Worm (Caenorhabditis elegans) whole organism, young adult: Measurements from ENCODE around the gene H38K22.6.

Source experiments
- F23B12.7 ChIP-seq: sonication (generic microtip); optimal IDR thresholded peaks from 2 replicates; lab custom pipeline; 2017; ENCODE audit warnings: missing genetic modification characterization, mild to moderate bottlenecking, missing compliant biosample characterization, antibody characterized with exemption, moderate library complexity; ENCODE audit not compliant: insufficient read depth
- F52B5.7 ChIP-seq: sonication (generic microtip); optimal IDR thresholded peaks from 2 replicates; lab custom pipeline; 2016; ENCODE audit warnings: mild to moderate bottlenecking, missing genetic modification characterization, missing compliant biosample characterization
- F55B11.4 ChIP-seq: sonication (generic microtip); optimal IDR thresholded peaks from 2 replicates; lab custom pipeline; 2016; ENCODE audit warnings: missing compliant biosample characterization, missing genetic modification characterization, borderline replicate concordance; ENCODE audit not compliant: insufficient read depth
- K11D2.4 ChIP-seq: fragments of 200-800 bp; sonication (Bioruptor generic); IDR thresholded peaks from 2 replicates; pipeline ENCODE4 v1.3.6; 2022; ENCODE audit warnings: missing genetic modification reagents, missing genetic modification characterization, missing compliant biosample characterization
- Y79H2A.3 ChIP-seq: fragments of 200-800 bp; sonication (Bioruptor generic); conservative IDR thresholded peaks from 2 replicates; pipeline ENCODE4 v1.3.6; 2022; ENCODE audit warnings: missing genetic modification reagents, missing genetic modification characterization, missing compliant biosample characterization
- Y95B8A.8 ChIP-seq: fragments of 200-800 bp; sonication (Bioruptor generic); IDR thresholded peaks from 2 replicates; pipeline ENCODE4 v1.3.6; 2022; ENCODE audit warnings: missing genetic modification reagents, missing genetic modification characterization, missing compliant biosample characterization
- ZK185.1 ChIP-seq: sonication (generic microtip); optimal IDR thresholded peaks from 2 replicates; lab custom pipeline; 2016; ENCODE audit warnings: mild to moderate bottlenecking, missing genetic modification characterization, missing compliant biosample characterization; ENCODE audit not compliant: poor library complexity, severe bottlenecking
- ama-1 ChIP-seq, 3 experiments: fragments of 150-350 bp in 1 of 3; sonication (generic microtip) in 2 of 3; optimal IDR thresholded peaks; 2 replicates each; lab custom pipeline; 2014 to 2018; ENCODE audit warnings: missing biosample characterization in 2 of 3, missing genetic modification characterization in 2 of 3, missing genetic modification reagents in 2 of 3
- aptf-3 ChIP-seq: fragments of 200-800 bp; sonication (Bioruptor generic); IDR thresholded peaks from 2 replicates; pipeline ENCODE4 v1.3.6; 2022; ENCODE audit warnings: missing genetic modification characterization, missing compliant biosample characterization
- bed-2 ChIP-seq: fragments of 200-800 bp; sonication (Bioruptor generic); IDR thresholded peaks from 2 replicates; pipeline ENCODE4 v1.3.6; 2022; ENCODE audit warnings: missing genetic modification reagents, missing genetic modification characterization, missing compliant biosample characterization
- cebp-2 ChIP-seq: fragments of 200-800 bp; sonication (Bioruptor generic); IDR thresholded peaks from 2 replicates; pipeline ENCODE4 v1.3.6; 2022; ENCODE audit warnings: missing genetic modification characterization, missing compliant biosample characterization
- ceh-58 ChIP-seq: fragments of 200-800 bp; sonication (Bioruptor generic); IDR thresholded peaks from 2 replicates; pipeline ENCODE4 v1.3.6; 2022; ENCODE audit warnings: missing genetic modification characterization, missing compliant biosample characterization
- ceh-91 ChIP-seq: fragments of 200-800 bp; sonication (Bioruptor generic); IDR thresholded peaks from 2 replicates; pipeline ENCODE4 v1.3.6; 2022; ENCODE audit warnings: missing genetic modification reagents, missing genetic modification characterization, missing compliant biosample characterization
- egl-44 ChIP-seq: fragments of 200-800 bp; sonication (Bioruptor generic); IDR thresholded peaks from 2 replicates; pipeline ENCODE4 v1.3.6; 2022; ENCODE audit warnings: missing genetic modification reagents, missing genetic modification characterization, missing compliant biosample characterization
- ekl-4 ChIP-seq: fragments of 200-800 bp; sonication (Bioruptor generic); IDR thresholded peaks from 2 replicates; pipeline ENCODE4 v1.3.6; 2022; ENCODE audit warnings: missing genetic modification reagents, missing genetic modification characterization, missing compliant biosample characterization
- him-1 ChIP-seq: sonication (generic microtip); optimal IDR thresholded peaks from 2 replicates; lab custom pipeline; 2016; ENCODE audit warnings: missing genotype, missing genetic modification reagents, missing genetic modification characterization, missing compliant biosample characterization
- hlh-12 ChIP-seq: sonication (generic microtip); optimal IDR thresholded peaks from 2 replicates; lab custom pipeline; 2016; ENCODE audit warnings: missing genetic modification characterization, missing compliant biosample characterization
- hmg-1.2 ChIP-seq: fragments of 200-800 bp; sonication (Bioruptor generic); IDR thresholded peaks from 2 replicates; pipeline ENCODE4 v1.3.6; 2022; ENCODE audit warnings: missing genetic modification reagents, missing genetic modification characterization, missing compliant biosample characterization
- hmg-20 ChIP-seq: fragments of 200-800 bp; sonication (Bioruptor generic); IDR thresholded peaks from 2 replicates; pipeline ENCODE4 v1.3.6; 2022; ENCODE audit warnings: missing genetic modification reagents, missing genetic modification characterization, missing compliant biosample characterization
- lin-35 ChIP-seq, 3 experiments: fragments of 150-350 bp in 2 of 3; sonication (generic microtip) in 1 of 3; optimal IDR thresholded peaks; 2 replicates each; lab custom pipeline; 2014 to 2018; ENCODE audit warnings: missing biosample characterization in 3 of 3, missing genetic modification characterization in 3 of 3, missing genetic modification reagents in 3 of 3
- lsl-1 ChIP-seq: fragments of 200-800 bp; sonication (Bioruptor generic); optimal IDR thresholded peaks from 2 replicates; lab custom pipeline; 2018; ENCODE audit warnings: mild to moderate bottlenecking, missing genetic modification characterization, moderate library complexity, missing compliant biosample characterization
- madf-10 ChIP-seq: sonication (generic microtip); optimal IDR thresholded peaks from 2 replicates; lab custom pipeline; 2016; ENCODE audit warnings: mild to moderate bottlenecking, missing genetic modification characterization, missing compliant biosample characterization
- madf-8 ChIP-seq: fragments of 200-800 bp; sonication (Bioruptor generic); conservative IDR thresholded peaks from 2 replicates; pipeline ENCODE4 v1.3.6; 2022; ENCODE audit warnings: missing genetic modification reagents, missing genetic modification characterization, missing compliant biosample characterization
- nfyb-1 ChIP-seq: fragments of 200-800 bp; sonication (Bioruptor generic); IDR thresholded peaks from 2 replicates; pipeline ENCODE4 v1.3.6; 2022; ENCODE audit warnings: missing genetic modification reagents, missing genetic modification characterization, missing compliant biosample characterization
- nhr-27 ChIP-seq: fragments of 200-800 bp; sonication (Bioruptor generic); optimal IDR thresholded peaks from 2 replicates; lab custom pipeline; 2018; ENCODE audit warnings: mild to moderate bottlenecking, missing genetic modification characterization, moderate library complexity, missing compliant biosample characterization
- nhr-80 ChIP-seq: sonication (generic microtip); optimal IDR thresholded peaks from 2 replicates; lab custom pipeline; 2016; ENCODE audit warnings: missing genetic modification characterization, missing compliant biosample characterization
- nhr-90 ChIP-seq: sonication (generic microtip); optimal IDR thresholded peaks from 2 replicates; lab custom pipeline; 2016; ENCODE audit warnings: missing genotype, mild to moderate bottlenecking, missing genetic modification characterization, missing compliant biosample characterization
- rec-8 ChIP-seq, 2 experiments: sonication (generic microtip); optimal IDR thresholded peaks; 2 replicates each; lab custom pipeline; 2016; ENCODE audit warnings: mild to moderate bottlenecking in 2 of 2, missing genetic modification characterization in 2 of 2, missing genetic modification reagents in 2 of 2, missing genotype in 2 of 2, missing biosample characterization in 1 of 2, missing compliant biosample characterization in 1 of 2, moderate library complexity in 1 of 2
- sdz-38 ChIP-seq: sonication (generic microtip); optimal IDR thresholded peaks from 2 replicates; lab custom pipeline; 2016; ENCODE audit warnings: missing genotype, missing genetic modification characterization, missing compliant biosample characterization
- sptf-2 ChIP-seq: fragments of 200-800 bp; sonication (Bioruptor generic); optimal IDR thresholded peaks from 2 replicates; lab custom pipeline; 2018; ENCODE audit warnings: mild to moderate bottlenecking, missing genetic modification characterization, missing compliant biosample characterization
- tbp1 ChIP-seq: fragments of 200-800 bp; sonication (Bioruptor generic); optimal IDR thresholded peaks from 2 replicates; lab custom pipeline; 2018; ENCODE audit warnings: mild to moderate bottlenecking, missing genetic modification characterization, missing compliant biosample characterization
- unc-130 ChIP-seq: sonication (generic microtip); optimal IDR thresholded peaks from 2 replicates; lab custom pipeline; 2016; ENCODE audit warnings: missing genetic modification reagents, missing genetic modification characterization, missing compliant biosample characterization
- zfh-2 ChIP-seq: fragments of 200-800 bp; sonication (Bioruptor generic); conservative IDR thresholded peaks from 2 replicates; pipeline ENCODE4 v1.3.6; 2022; ENCODE audit warnings: missing genetic modification reagents, missing genetic modification characterization, missing compliant biosample characterization
- ztf-22 ChIP-seq: fragments of 200-800 bp; sonication (Bioruptor generic); optimal IDR thresholded peaks from 2 replicates; lab custom pipeline; 2018; ENCODE audit warnings: mild to moderate bottlenecking, missing genetic modification characterization, moderate library complexity, missing compliant biosample characterization

H38K22.6 gene

DNA sequence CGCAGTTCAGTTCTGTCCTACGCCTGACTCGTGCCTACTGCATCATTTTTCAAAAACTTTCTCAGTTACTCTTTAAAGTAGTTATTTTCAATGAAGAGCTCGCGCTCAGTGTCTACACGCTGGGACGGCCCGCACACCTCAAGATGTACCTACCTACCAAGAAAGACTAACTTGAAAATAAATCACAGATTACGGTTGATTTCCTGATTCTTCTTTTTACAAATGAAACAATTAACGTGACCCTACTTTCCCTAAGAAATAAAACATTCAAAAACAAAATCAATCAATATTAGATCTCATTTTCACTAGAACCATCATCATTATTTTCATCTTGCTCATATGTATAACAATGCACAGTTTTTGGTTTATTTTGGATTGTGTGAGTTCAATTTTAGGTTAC, 1.2 kb downstream of the H38K22.6 start, which contains the start of gene H38K22.7:
Gene H38K22.7 (plus strand): TSS at position 301 of the 400 bp plus-strand sequence.
- TF ChIP-seq zfh-2 (GFP tag; lab: Robert Waterston, UW), result no peak
- TF ChIP-seq lin-35 (GFP tag; optimal IDR thresholded peaks at IDR 0.05; lab: Kevin White, UChicago), result no peak
- TF ChIP-seq sdz-38 (tag; lab: Kevin White, UChicago), result no peak
- TF ChIP-seq Y95B8A.8 (GFP tag; lab: Robert Waterston, UW), result no peak
- no peak for TF ChIP-seq K11D2.4 (GFP tag; lab: Robert Waterston, UW)
- TF ChIP-seq him-1 (tag; lab: Kevin White, UChicago), result no peak
- TF ChIP-seq nhr-90 (tag; lab: Kevin White, UChicago), result no peak
- no peak for TF ChIP-seq nfyb-1 (GFP tag; lab: Robert Waterston, UW)
- TF ChIP-seq cebp-2 (GFP tag; lab: Robert Waterston, UW), result no peak
- no peak for TF ChIP-seq nhr-80 (tag; lab: Kevin White, UChicago)
- TF ChIP-seq unc-130, result no peak
- TF ChIP-seq madf-10, result no peak
- no peak for TF ChIP-seq F52B5.7

DNA sequence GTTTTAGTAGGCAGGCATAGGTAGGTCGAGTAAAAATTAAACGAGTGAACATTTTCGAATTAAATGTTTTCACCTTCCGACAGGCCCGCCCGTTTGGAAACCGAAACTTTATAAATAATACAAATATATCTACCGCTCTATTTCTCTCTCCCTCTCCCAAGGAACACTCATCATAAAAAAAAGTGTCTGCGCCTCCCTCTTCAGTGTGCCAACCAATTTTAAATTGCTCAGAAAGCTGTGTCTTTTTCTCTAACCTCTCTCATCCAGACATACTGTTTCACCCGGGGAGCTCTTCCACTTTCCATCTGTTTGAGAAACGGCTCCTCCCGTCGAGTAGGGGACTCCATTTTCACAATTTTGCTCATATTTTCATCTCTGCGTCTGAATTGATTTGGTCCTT, 2.9 kb downstream of the H38K22.6 start:
- TF ChIP-seq hmg-20 (GFP tag; lab: Robert Waterston, UW) (no peak), bed-2 (GFP tag; lab: Robert Waterston, UW) (no peak), aptf-3 (GFP tag; lab: Robert Waterston, UW) (no peak), unc-130 (no peak), rec-8 (tag; optimal IDR thresholded peaks at IDR 0.05; lab: Kevin White, UChicago) (no peak), nhr-27 (no peak), hlh-12 (tag; lab: Kevin White, UChicago) (no peak), hmg-1.2 (GFP tag; lab: Robert Waterston, UW) (peak; percentile 73; the same call in 1 of the 2 replicates), ZK185.1 (tag; lab: Kevin White, UChicago) (peak; percentile 5), ama-1 (optimal IDR thresholded peaks at IDR 0.05; lab: Kevin White, UChicago) (no peak), ama-1 (GFP tag; optimal IDR thresholded peaks at IDR 0.05; lab: Kevin White, UChicago) (no peak)

DNA sequence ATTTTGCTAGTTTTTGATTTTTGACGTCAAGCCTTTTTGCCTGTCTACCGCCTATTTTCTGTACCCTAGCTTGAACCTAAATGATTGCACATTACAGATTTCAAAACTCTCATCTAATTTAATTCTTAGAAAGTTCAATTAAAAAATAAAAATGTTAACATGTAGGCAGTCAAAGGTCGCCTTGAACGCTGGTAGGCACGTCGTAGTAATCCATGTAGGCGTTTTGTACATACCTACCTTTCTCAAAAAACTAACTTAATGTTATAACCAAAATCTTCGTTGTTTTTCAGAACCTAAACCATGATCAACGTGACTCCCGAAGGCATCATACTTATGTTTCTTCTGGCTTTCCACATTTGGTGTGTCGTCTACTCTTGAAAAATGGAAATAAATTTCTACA, 3.6 kb downstream of the H38K22.6 start, which contains the start of gene H38K22.9:
Gene H38K22.9 (plus strand): TSS at position 301 of the 400 bp plus-strand sequence.
- TF ChIP-seq ceh-91 (no peak), F55B11.4 (tag; lab: Kevin White, UChicago) (no peak), Y95B8A.8 (GFP tag; lab: Robert Waterston, UW) (no peak), Y79H2A.3 (GFP tag; lab: Robert Waterston, UW) (no peak), egl-44 (GFP tag; lab: Robert Waterston, UW) (no peak), ztf-22 (GFP tag; lab: Kevin White, UChicago) (no peak), ceh-58 (no peak), ekl-4 (GFP tag; lab: Robert Waterston, UW) (no peak), F23B12.7 (no peak), madf-8 (GFP tag; lab: Robert Waterston, UW) (no peak), nhr-90 (tag; lab: Kevin White, UChicago) (no peak), him-1 (tag; lab: Kevin White, UChicago) (no peak), K11D2.4 (GFP tag; lab: Robert Waterston, UW) (no peak), tbp1 (no peak)

DNA sequence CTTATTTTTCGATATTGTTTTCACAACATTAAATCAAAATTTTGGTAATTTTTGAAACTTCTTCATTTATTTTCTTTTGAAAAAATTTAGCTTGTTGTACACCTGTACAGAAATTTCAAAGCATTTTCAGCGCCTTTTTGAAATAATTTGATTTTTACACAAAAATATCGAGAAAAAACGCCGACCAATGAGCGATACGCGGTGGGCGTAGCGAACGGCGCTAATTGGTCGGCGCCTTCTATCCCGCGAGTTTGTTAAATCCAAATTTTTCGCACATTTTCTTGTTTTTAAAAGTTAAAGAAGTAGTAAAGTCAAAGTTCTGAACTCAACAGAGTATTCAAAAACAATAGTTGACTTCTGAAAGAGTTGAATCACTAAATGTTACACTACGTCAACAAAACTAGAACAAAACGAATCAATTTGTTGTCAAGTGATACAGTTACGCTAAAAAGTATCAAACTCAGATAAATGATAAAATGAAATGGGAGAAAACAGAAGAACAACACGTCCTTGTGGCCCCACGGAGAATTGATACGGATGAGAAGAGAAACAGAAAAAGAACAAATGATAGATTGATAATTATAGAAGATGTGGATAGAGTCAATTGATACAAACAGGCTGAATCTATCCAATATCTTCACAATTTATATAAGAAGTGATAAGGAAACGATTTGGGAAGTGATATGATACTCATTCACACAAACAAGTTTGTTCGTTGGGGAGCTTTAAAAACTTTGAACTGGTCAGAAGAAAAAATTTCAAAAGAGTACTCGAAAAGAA, 8.2 kb downstream of the H38K22.6 start:
- TF ChIP-seq sptf-2 (no peak), lsl-1 (GFP tag; lab: Kevin White, UChicago) (no peak), nfyb-1 (GFP tag; lab: Robert Waterston, UW) (peak; percentile 56; the same call in 1 of the 2 replicates)
